Worm (Caenorhabditis elegans) whole organism, L4/young adult: Measurements from ENCODE around the gene atf-2.

ENCODE experiments used
- W03F9.2 ChIP-seq: fragments of 150-350 bp; optimal IDR thresholded peaks from 2 replicates; lab custom pipeline; 2014; ENCODE audit warnings: missing biosample characterization, missing genetic modification characterization
- dao-5 ChIP-seq: sonication (generic microtip); optimal IDR thresholded peaks from 2 replicates; lab custom pipeline; 2016; ENCODE audit warnings: missing genotype, missing genetic modification characterization, moderate library complexity, missing compliant biosample characterization
- him-1 ChIP-seq: sonication (generic microtip); optimal IDR thresholded peaks from 2 replicates; lab custom pipeline; 2016; ENCODE audit warnings: missing genotype, missing genetic modification reagents, missing genetic modification characterization, missing compliant biosample characterization

ce11 chrII:8749084-8749483 lies 2.7 kb upstream of the atf-2 start:
- TF ChIP-seq dao-5 (tag; lab: Kevin White, UChicago), result no peak
- TF ChIP-seq him-1, result no peak
- no peak for TF ChIP-seq W03F9.2
